Worm (Caenorhabditis elegans): ENCODE measurements around the gene ets-4.

ets-4 gene

ce11 chrX:6530591-6530990, 11.9 kb downstream of the ets-4 start:
- TF ChIP-seq lag-1 (GFP tag; IDR thresholded peaks at IDR 0.05), result no peak
- TF ChIP-seq gei-17 (GFP tag; optimal IDR thresholded peaks at IDR 0.05), result no peak
- 0 out of 2 replicates have a peak, but pooled peaks have one; percentile 16 for TF ChIP-seq nfyb-1 (GFP tag; IDR thresholded peaks at IDR 0.05)
- TF ChIP-seq nhr-80 (tag; optimal IDR thresholded peaks at IDR 0.05), result peak; percentile 90
- TF ChIP-seq lin-40 (tag; optimal IDR thresholded peaks at IDR 0.05), result no peak
- no peak for TF ChIP-seq ceh-79 (tag; optimal IDR thresholded peaks at IDR 0.05)
- TF ChIP-seq C06A6.2 (GFP tag; conservative IDR thresholded peaks at IDR 0.05), result no peak
- TF ChIP-seq B0261.1 (tag; optimal IDR thresholded peaks at IDR 0.05), result no peak
- TF ChIP-seq hlh-12 (tag; optimal IDR thresholded peaks at IDR 0.05), result no peak
- TF ChIP-seq bed-1 (GFP tag; IDR thresholded peaks at IDR 0.05), result no peak
- peak; percentile 75 for TF ChIP-seq unc-62 (GFP tag; optimal IDR thresholded peaks at IDR 0.05)
- no peak for TF ChIP-seq ztf-3 (GFP tag; optimal IDR thresholded peaks at IDR 0.05)
- no peak for TF ChIP-seq hrde-1 (tag; optimal IDR thresholded peaks at IDR 0.05; ENCODE audit: borderline replicate concordance)
- no peak for TF ChIP-seq lsy-27 (tag; optimal IDR thresholded peaks at IDR 0.05; ENCODE audit: borderline replicate concordance, insufficient read depth)
- TF ChIP-seq cebp-1 (GFP tag; IDR thresholded peaks at IDR 0.05), result peak; percentile 42; the same call in 1 of the 2 replicates
- TF ChIP-seq cebp-1 (tag; optimal IDR thresholded peaks at IDR 0.05), result peak; percentile 69
- TF ChIP-seq pbrm-1 (GFP tag; IDR thresholded peaks at IDR 0.05), result no peak
- no peak for TF ChIP-seq madf-3 (GFP tag; IDR thresholded peaks at IDR 0.05)
- TF ChIP-seq athp-1 (tag; optimal IDR thresholded peaks at IDR 0.05), result no peak

- TF ChIP-seq Y67H2A.10 (GFP tag; conservative IDR thresholded peaks at IDR 0.05), result no peak
- TF ChIP-seq zfh-2 (GFP tag; conservative IDR thresholded peaks at IDR 0.05), result no peak
- no peak for TF ChIP-seq pbrm-1 (GFP tag; IDR thresholded peaks at IDR 0.05)
- no peak for TF ChIP-seq F49E8.2 (tag; optimal IDR thresholded peaks at IDR 0.05; ENCODE audit: insufficient read depth)
- no peak for TF ChIP-seq sdz-38 (tag; optimal IDR thresholded peaks at IDR 0.05)
- no peak for TF ChIP-seq madf-3 (GFP tag; IDR thresholded peaks at IDR 0.05)
- no peak for TF ChIP-seq snpc-3.4 (tag; optimal IDR thresholded peaks at IDR 0.05)
- TF ChIP-seq die-1 (tag; optimal IDR thresholded peaks at IDR 0.05), result no peak
- TF ChIP-seq atf-7 (tag; optimal IDR thresholded peaks at IDR 0.05), result no peak
- no peak for TF ChIP-seq tbx-9 (tag; optimal IDR thresholded peaks at IDR 0.05; ENCODE audit: borderline replicate concordance)
- TF ChIP-seq lin-40 (tag; optimal IDR thresholded peaks at IDR 0.05), result no peak
- no peak for TF ChIP-seq snpc-4 (GFP tag; optimal IDR thresholded peaks at IDR 0.05)
- TF ChIP-seq snpc-4 (tag; optimal IDR thresholded peaks at IDR 0.05), result no peak
- no peak for TF ChIP-seq lir-1 (GFP tag; conservative IDR thresholded peaks at IDR 0.05)
Observed at ce11 chrX:6531896-6532295, 13.2 kb downstream of the ets-4 start.

- TF ChIP-seq tlf-1 (GFP tag; optimal IDR thresholded peaks at IDR 0.05) (peak; percentile 56), B0336.3 (GFP tag; IDR thresholded peaks at IDR 0.05) (0 out of 2 replicates have a peak, but pooled peaks have one; percentile 35), repo-1 (tag; optimal IDR thresholded peaks at IDR 0.05) (peak; percentile 47), F57A8.1 (GFP tag; optimal IDR thresholded peaks at IDR 0.05) (no peak), cebp-1 (GFP tag; IDR thresholded peaks at IDR 0.05) (no peak), cebp-1 (tag; optimal IDR thresholded peaks at IDR 0.05) (peak; percentile 2), B0035.1 (tag; optimal IDR thresholded peaks at IDR 0.05) (no peak), lin-35 (GFP tag; optimal IDR thresholded peaks at IDR 0.05) (no peak), atf-7 (tag; optimal IDR thresholded peaks at IDR 0.05) (peak; percentile 39), efl-1 (GFP tag; optimal IDR thresholded peaks at IDR 0.05) (no peak), mxl-1 (tag; optimal IDR thresholded peaks at IDR 0.05) (no peak), nhr-80 (tag; optimal IDR thresholded peaks at IDR 0.05) (peak; percentile 41), Y53G8AR.9 (GFP tag; conservative IDR thresholded peaks at IDR 0.05) (peak; percentile 86), F37B4.10 (GFP tag; IDR thresholded peaks at IDR 0.05) (no peak), nhr-90 (tag; optimal IDR thresholded peaks at IDR 0.05) (peak; percentile 48), F57C9.4 (tag; optimal IDR thresholded peaks at IDR 0.05) (no peak), B0261.1 (tag; optimal IDR thresholded peaks at IDR 0.05) (no peak), madf-10 (tag; optimal IDR thresholded peaks at IDR 0.05) (peak; percentile 78), pbrm-1 (GFP tag; IDR thresholded peaks at IDR 0.05) (0 out of 2 replicates have a peak, but pooled peaks have one; percentile 12)
Observed at ce11 chrX:6533038-6533437, 14.4 kb downstream of the ets-4 start.
